Worm (Caenorhabditis elegans) whole organism, L2 larva: ENCODE measurements around the gene glt-5.

ENCODE experiments used
- C34F6.9 ChIP-seq: fragments of 150-350 bp; optimal IDR thresholded peaks from 2 replicates; lab custom pipeline; 2014; ENCODE audit warnings: missing biosample characterization, missing genetic modification characterization
- F13H6.1 ChIP-seq: sonication (generic microtip); optimal IDR thresholded peaks from 2 replicates; lab custom pipeline; 2016; ENCODE audit warnings: missing genetic modification characterization, missing compliant biosample characterization
- R02D3.7 ChIP-seq: fragments of 150-350 bp; optimal IDR thresholded peaks from 2 replicates; lab custom pipeline; 2014; ENCODE audit warnings: missing biosample characterization, missing genetic modification characterization
- alr-1 ChIP-seq: fragments of 150-350 bp; optimal IDR thresholded peaks from 2 replicates; lab custom pipeline; 2014; ENCODE audit warnings: missing biosample characterization, missing genetic modification characterization
- aly-2 ChIP-seq: fragments of 150-350 bp; optimal IDR thresholded peaks from 2 replicates; lab custom pipeline; 2014; ENCODE audit warnings: missing biosample characterization, missing genetic modification characterization
- ama-1 ChIP-seq: fragments of 150-350 bp; optimal IDR thresholded peaks from 2 replicates; lab custom pipeline; 2018; ENCODE audit warnings: inconsistent platforms
- ceh-16 ChIP-seq: fragments of 150-350 bp; optimal IDR thresholded peaks from 2 replicates; lab custom pipeline; 2014; ENCODE audit warnings: missing biosample characterization, missing genetic modification characterization
- crh-2 ChIP-seq: sonication (generic microtip); optimal IDR thresholded peaks from 2 replicates; lab custom pipeline; 2017; ENCODE audit warnings: missing biosample characterization, missing genetic modification characterization
- dmd-4 ChIP-seq: sonication (generic microtip); optimal IDR thresholded peaks from 2 replicates; lab custom pipeline; 2017; ENCODE audit warnings: missing biosample characterization, missing genetic modification characterization
- egl-27 ChIP-seq: sonication (generic microtip); optimal IDR thresholded peaks from 3 replicates; lab custom pipeline; 2017; ENCODE audit warnings: missing biosample characterization, missing genetic modification reagents, missing genetic modification characterization
- elt-1 ChIP-seq: fragments of 150-350 bp; optimal IDR thresholded peaks from 2 replicates; lab custom pipeline; 2014; ENCODE audit warnings: missing biosample characterization, missing genetic modification characterization
- elt-3 ChIP-seq: sonication (generic microtip); optimal IDR thresholded peaks from 2 replicates; lab custom pipeline; 2017; ENCODE audit warnings: missing biosample characterization, missing genetic modification characterization
- fos-1 ChIP-seq: fragments of 150-350 bp; optimal IDR thresholded peaks from 2 replicates; lab custom pipeline; 2014; ENCODE audit warnings: missing biosample characterization, missing genetic modification characterization
- gmeb-1 ChIP-seq: fragments of 150-350 bp; optimal IDR thresholded peaks from 2 replicates; lab custom pipeline; 2014; ENCODE audit warnings: missing biosample characterization, missing genetic modification characterization
- lin-11 ChIP-seq: fragments of 150-350 bp; sonication (generic microtip); optimal IDR thresholded peaks from 2 replicates; lab custom pipeline; 2014; ENCODE audit warnings: missing biosample characterization, missing genetic modification characterization, inconsistent platforms, mixed read lengths
- lin-13 ChIP-seq: fragments of 150-350 bp; optimal IDR thresholded peaks from 2 replicates; lab custom pipeline; 2014; ENCODE audit warnings: missing biosample characterization, missing genetic modification reagents, missing genetic modification characterization
- lin-39 ChIP-seq: fragments of 150-350 bp; optimal IDR thresholded peaks from 2 replicates; lab custom pipeline; 2014; ENCODE audit warnings: missing biosample characterization, missing genetic modification reagents, missing genetic modification characterization
- lsy-2 ChIP-seq, 2 experiments: fragments of 150-350 bp in 1 of 2; sonication (generic microtip) in 1 of 2; optimal IDR thresholded peaks; 2 replicates each; lab custom pipeline; 2014 to 2017; ENCODE audit warnings: missing biosample characterization in 2 of 2, missing genetic modification characterization in 2 of 2
- mab-5 ChIP-seq: fragments of 150-350 bp; optimal IDR thresholded peaks from 2 replicates; lab custom pipeline; 2014; ENCODE audit warnings: missing biosample characterization, missing genetic modification characterization
- mbf-1 ChIP-seq: sonication (generic microtip); optimal IDR thresholded peaks from 2 replicates; lab custom pipeline; 2017; ENCODE audit warnings: missing biosample characterization, missing genetic modification characterization
- mdl-1 ChIP-seq, 2 experiments: fragments of 150-350 bp in 1 of 2; sonication (generic microtip) in 1 of 2; optimal IDR thresholded peaks; 2 replicates each; lab custom pipeline; 2017; ENCODE audit warnings: missing biosample characterization in 2 of 2, missing genetic modification characterization in 2 of 2
- nhr-10 ChIP-seq: sonication (generic microtip); optimal IDR thresholded peaks from 2 replicates; lab custom pipeline; 2017; ENCODE audit warnings: missing biosample characterization, missing genetic modification characterization
- nhr-11 ChIP-seq: fragments of 150-350 bp; optimal IDR thresholded peaks from 2 replicates; lab custom pipeline; 2014; ENCODE audit warnings: missing biosample characterization, missing genetic modification characterization
- nhr-12 ChIP-seq: fragments of 150-350 bp; optimal IDR thresholded peaks from 2 replicates; lab custom pipeline; 2014; ENCODE audit warnings: missing biosample characterization, missing genetic modification characterization
- nhr-129 ChIP-seq: fragments of 150-350 bp; optimal IDR thresholded peaks from 2 replicates; lab custom pipeline; 2014; ENCODE audit warnings: missing biosample characterization, missing genetic modification characterization
- nhr-21 ChIP-seq: fragments of 150-350 bp; optimal IDR thresholded peaks from 2 replicates; lab custom pipeline; 2014; ENCODE audit warnings: missing biosample characterization, missing genetic modification characterization
- nhr-237 ChIP-seq: fragments of 150-350 bp; optimal IDR thresholded peaks from 2 replicates; lab custom pipeline; 2014; ENCODE audit warnings: missing biosample characterization, missing genetic modification characterization
- nhr-25 ChIP-seq: fragments of 150-350 bp; sonication (generic microtip); optimal IDR thresholded peaks from 3 replicates; lab custom pipeline; 2014; ENCODE audit warnings: missing biosample characterization, missing genetic modification characterization
- nhr-6 ChIP-seq: fragments of 150-350 bp; optimal IDR thresholded peaks from 2 replicates; lab custom pipeline; 2014; ENCODE audit warnings: missing biosample characterization, missing genetic modification characterization
- nhr-77 ChIP-seq: fragments of 150-350 bp; optimal IDR thresholded peaks from 2 replicates; lab custom pipeline; 2014; ENCODE audit warnings: missing biosample characterization, missing genetic modification characterization
- peb-1 ChIP-seq: fragments of 150-350 bp; optimal IDR thresholded peaks from 2 replicates; lab custom pipeline; 2014; ENCODE audit warnings: missing biosample characterization, missing genetic modification characterization
- sem-4 ChIP-seq: fragments of 150-350 bp; optimal IDR thresholded peaks from 2 replicates; lab custom pipeline; 2014; ENCODE audit warnings: missing biosample characterization, missing genetic modification reagents, missing genetic modification characterization
- skn-1 ChIP-seq: sonication (generic microtip); optimal IDR thresholded peaks from 2 replicates; lab custom pipeline; 2017; ENCODE audit warnings: missing biosample characterization, missing genetic modification characterization
- sma-3 ChIP-seq: sonication (generic microtip); optimal IDR thresholded peaks from 2 replicates; lab custom pipeline; 2016; ENCODE audit warnings: missing genetic modification reagents, missing genetic modification characterization, missing compliant biosample characterization
- sma-9 ChIP-seq, 2 experiments: fragments of 150-350 bp in 1 of 2; sonication (generic microtip) in 1 of 2; optimal IDR thresholded peaks; 2 replicates each; lab custom pipeline; 2014 to 2016; ENCODE audit warnings: missing genetic modification characterization in 2 of 2, mild to moderate bottlenecking in 1 of 2, missing biosample characterization in 1 of 2, missing compliant biosample characterization in 1 of 2, missing genetic modification reagents in 1 of 2, moderate library complexity in 1 of 2
- snpc-4 ChIP-seq: fragments of 150-350 bp; optimal IDR thresholded peaks from 2 replicates; lab custom pipeline; 2014; ENCODE audit warnings: missing biosample characterization, missing genetic modification characterization
- unc-39 ChIP-seq: fragments of 150-350 bp; optimal IDR thresholded peaks from 2 replicates; lab custom pipeline; 2014; ENCODE audit warnings: missing biosample characterization, missing genetic modification characterization
- unc-55 ChIP-seq: fragments of 150-350 bp; sonication (generic microtip); optimal IDR thresholded peaks from 3 replicates; lab custom pipeline; 2014; ENCODE audit warnings: missing biosample characterization, missing genetic modification reagents, missing genetic modification characterization
- unc-62 ChIP-seq: fragments of 150-350 bp; optimal IDR thresholded peaks from 2 replicates; lab custom pipeline; 2014; ENCODE audit warnings: missing biosample characterization, missing genetic modification reagents, missing genetic modification characterization
- ztf-1 ChIP-seq: fragments of 200-800 bp; sonication (Bioruptor generic); conservative IDR thresholded peaks from 2 replicates; pipeline ENCODE4 v1.3.6; 2022; ENCODE audit warnings: missing genetic modification characterization, missing compliant biosample characterization
- ztf-11 ChIP-seq: sonication (generic microtip); optimal IDR thresholded peaks from 2 replicates; lab custom pipeline; 2017; ENCODE audit warnings: missing biosample characterization, missing genetic modification characterization
- ztf-4 ChIP-seq: fragments of 150-350 bp; optimal IDR thresholded peaks from 2 replicates; lab custom pipeline; 2014; ENCODE audit warnings: missing biosample characterization, missing genetic modification characterization

Gene glt-5

ce11 chrII:9668959-9669358 is 39.7 kb downstream of the glt-5 start, which contains the start of gene taf-8:
TSS of gene taf-8 (plus strand) at chrII:9669318.
- TF ChIP-seq R02D3.7 (tag; lab: Kevin White, UChicago) (peak; percentile 86), crh-2 (tag; lab: Kevin White, UChicago) (peak; percentile 67), nhr-237 (tag; lab: Kevin White, UChicago) (no peak), F13H6.1 (tag; lab: Kevin White, UChicago) (no peak), ztf-11 (tag; lab: Kevin White, UChicago) (no peak), nhr-25 (tag; lab: Kevin White, UChicago) (no peak), mab-5 (tag; lab: Kevin White, UChicago) (peak; percentile 7), unc-62 (no peak), sma-9 (GFP tag; optimal IDR thresholded peaks at IDR 0.05; lab: Kevin White, UChicago) (peak; percentile 49), sma-9 (tag; optimal IDR thresholded peaks at IDR 0.05; lab: Kevin White, UChicago) (no peak), nhr-12 (tag; lab: Kevin White, UChicago) (no peak), snpc-4 (tag; lab: Kevin White, UChicago) (no peak), skn-1 (tag; lab: Kevin White, UChicago) (no peak), nhr-21 (peak; percentile 26), ama-1 (lab: Kevin White, UChicago) (no peak), mbf-1 (tag; lab: Kevin White, UChicago) (no peak), unc-39 (tag; lab: Kevin White, UChicago) (no peak), lsy-2 (tag; optimal IDR thresholded peaks at IDR 0.05; lab: Kevin White, UChicago) (peak; percentile 5 to 85), nhr-6 (no peak), elt-1 (tag; lab: Kevin White, UChicago) (no peak), peb-1 (no peak), dmd-4 (tag; lab: Kevin White, UChicago) (no peak), lin-13 (peak; percentile 38), ztf-1 (no peak), sem-4 (tag; lab: Kevin White, UChicago) (no peak), nhr-11 (tag; lab: Kevin White, UChicago) (no peak), nhr-129 (peak; percentile 22), aly-2 (tag; lab: Kevin White, UChicago) (no peak), sma-3 (GFP tag; lab: Kevin White, UChicago) (peak; percentile 32), lin-39 (no peak), nhr-10 (tag; lab: Kevin White, UChicago) (no peak), ztf-4 (tag; lab: Kevin White, UChicago) (no peak), gmeb-1 (peak; percentile 63), fos-1 (tag; lab: Kevin White, UChicago) (no peak), nhr-77 (tag; lab: Kevin White, UChicago) (no peak), mdl-1 (tag; optimal IDR thresholded peaks at IDR 0.05; lab: Kevin White, UChicago) (no peak), unc-55 (GFP tag; lab: Kevin White, UChicago) (peak; percentile 83), C34F6.9 (tag; lab: Kevin White, UChicago) (peak; percentile 78), ceh-16 (tag; lab: Kevin White, UChicago) (no peak), elt-3 (no peak), alr-1 (tag; lab: Kevin White, UChicago) (no peak)

- peak; percentile 73 for TF ChIP-seq unc-55 (GFP tag; lab: Kevin White, UChicago)
- TF ChIP-seq ceh-16 (tag; lab: Kevin White, UChicago): no peak
- no peak for TF ChIP-seq egl-27 (tag; lab: Kevin White, UChicago)
- TF ChIP-seq ztf-1: no peak
- TF ChIP-seq mdl-1 (tag; optimal IDR thresholded peaks at IDR 0.05; lab: Kevin White, UChicago): no peak
- TF ChIP-seq lsy-2 (tag; optimal IDR thresholded peaks at IDR 0.05; lab: Kevin White, UChicago): peak in 1 of 2 experiments; percentile 60
- peak; percentile 16 for TF ChIP-seq nhr-129
- no peak for TF ChIP-seq lin-11 (tag; lab: Kevin White, UChicago)
- peak; percentile 34 for TF ChIP-seq C34F6.9 (tag; lab: Kevin White, UChicago)
- no peak for TF ChIP-seq aly-2 (tag; lab: Kevin White, UChicago)
- no peak for TF ChIP-seq F13H6.1 (tag; lab: Kevin White, UChicago)
- no peak for TF ChIP-seq unc-39 (tag; lab: Kevin White, UChicago)
Observed at ce11 chrII:9667382-9667781, 41.3 kb downstream of the glt-5 start, which contains the start of gene ZK1320.11. TSS of gene ZK1320.11 (plus strand) at chrII:9667624.
